Fruit fly (Drosophila melanogaster) whole organism, adult: ENCODE results near the gene drongo.

Experiments
- CG11617 ChIP-seq: fragments of 200-800 bp; sonication (Bioruptor generic); optimal IDR thresholded peaks from 2 replicates; lab custom pipeline; 2017; ENCODE audit warnings: mild to moderate bottlenecking, missing biosample characterization, missing genetic modification reagents, missing genetic modification characterization
- CG12768 ChIP-seq: fragments of 200-800 bp; sonication (Bioruptor generic); optimal IDR thresholded peaks from 2 replicates; lab custom pipeline; 2017; ENCODE audit warnings: missing biosample characterization, missing genetic modification characterization, mild to moderate bottlenecking, moderate library complexity, missing genetic modification reagents
- CG14711 ChIP-seq: fragments of 200-800 bp; sonication (Bioruptor generic); optimal IDR thresholded peaks from 2 replicates; lab custom pipeline; 2018; ENCODE audit warnings: missing biosample characterization, mild to moderate bottlenecking, missing genetic modification characterization, moderate library complexity
- CG1620 ChIP-seq: fragments of 200-800 bp; sonication (Bioruptor generic); optimal IDR thresholded peaks from 2 replicates; lab custom pipeline; 2016; ENCODE audit warnings: missing biosample characterization, missing genetic modification characterization
- CG33017 ChIP-seq: fragments of 200-800 bp; sonication (Bioruptor generic); optimal IDR thresholded peaks from 2 replicates; lab custom pipeline; 2018; ENCODE audit warnings: missing biosample characterization, mild to moderate bottlenecking, missing genetic modification characterization, moderate library complexity
- CG5204 ChIP-seq: fragments of 200-800 bp; sonication (Bioruptor generic); optimal IDR thresholded peaks from 2 replicates; lab custom pipeline; 2016; ENCODE audit warnings: missing biosample characterization, missing genetic modification characterization
- CG7045 ChIP-seq: fragments of 200-800 bp; sonication (Bioruptor generic); optimal IDR thresholded peaks from 2 replicates; lab custom pipeline; 2017; ENCODE audit warnings: missing biosample characterization, mild to moderate bottlenecking, missing genetic modification characterization
- CG7101 ChIP-seq: fragments of 200-800 bp; sonication (Bioruptor generic); optimal IDR thresholded peaks from 2 replicates; lab custom pipeline; 2018; ENCODE audit warnings: missing biosample characterization, mild to moderate bottlenecking, missing genetic modification characterization, moderate library complexity
- Clk ChIP-seq: fragments of 200-800 bp; sonication (Bioruptor generic); optimal IDR thresholded peaks from 2 replicates; lab custom pipeline; 2017; ENCODE audit warnings: missing biosample characterization, missing genetic modification characterization
- Crg-1 ChIP-seq: fragments of 200-800 bp; sonication (Bioruptor generic); optimal IDR thresholded peaks from 2 replicates; lab custom pipeline; 2016; ENCODE audit warnings: missing biosample characterization, missing genetic modification characterization
- Hr96 ChIP-seq: fragments of 200-800 bp; sonication (Bioruptor generic); optimal IDR thresholded peaks from 2 replicates; lab custom pipeline; 2016; ENCODE audit warnings: missing biosample characterization, missing genetic modification characterization
- Mnt ChIP-seq: fragments of 200-800 bp; sonication (Bioruptor generic); optimal IDR thresholded peaks from 2 replicates; lab custom pipeline; 2016; ENCODE audit warnings: missing biosample characterization, mild to moderate bottlenecking, missing genetic modification characterization
- bab1 ChIP-seq: fragments of 200-800 bp; sonication (Bioruptor generic); optimal IDR thresholded peaks from 3 replicates; lab custom pipeline; 2019; ENCODE audit warnings: missing biosample characterization, mild to moderate bottlenecking, missing genetic modification characterization, moderate library complexity
- cic ChIP-seq: fragments of 200-800 bp; sonication (Bioruptor generic); optimal IDR thresholded peaks from 2 replicates; lab custom pipeline; 2017; ENCODE audit warnings: missing biosample characterization, mild to moderate bottlenecking, missing genetic modification characterization, moderate library complexity
- cnc ChIP-seq, 2 experiments: fragments of >200 bp; optimal IDR thresholded peaks; 2 replicates each; lab custom pipeline; 2017
- kay ChIP-seq: fragments of 200-800 bp; sonication (Bioruptor generic); peaks from one replicate; lab custom pipeline; 2016; ENCODE audit warnings: missing biosample characterization, missing genetic modification characterization, borderline replicate concordance
- ovo ChIP-seq: fragments of 200-800 bp; sonication (Bioruptor generic); optimal IDR thresholded peaks from 2 replicates; lab custom pipeline; 2016; ENCODE audit warnings: missing biosample characterization, missing genetic modification characterization
- pad ChIP-seq: fragments of 200-800 bp; sonication (Bioruptor generic); optimal IDR thresholded peaks from 3 replicates; lab custom pipeline; 2017; ENCODE audit warnings: missing biosample characterization, missing genetic modification characterization, mild to moderate bottlenecking, moderate library complexity, missing genetic modification reagents
- tj ChIP-seq: fragments of 200-800 bp; sonication (Bioruptor generic); optimal IDR thresholded peaks from 3 replicates; lab custom pipeline; 2017; ENCODE audit warnings: missing biosample characterization, mild to moderate bottlenecking, missing genetic modification characterization, moderate library complexity
- toe ChIP-seq: fragments of 200-800 bp; sonication (Bioruptor generic); optimal IDR thresholded peaks from 2 replicates; lab custom pipeline; 2016; ENCODE audit warnings: missing biosample characterization, missing genetic modification characterization

drongo gene

DNA sequence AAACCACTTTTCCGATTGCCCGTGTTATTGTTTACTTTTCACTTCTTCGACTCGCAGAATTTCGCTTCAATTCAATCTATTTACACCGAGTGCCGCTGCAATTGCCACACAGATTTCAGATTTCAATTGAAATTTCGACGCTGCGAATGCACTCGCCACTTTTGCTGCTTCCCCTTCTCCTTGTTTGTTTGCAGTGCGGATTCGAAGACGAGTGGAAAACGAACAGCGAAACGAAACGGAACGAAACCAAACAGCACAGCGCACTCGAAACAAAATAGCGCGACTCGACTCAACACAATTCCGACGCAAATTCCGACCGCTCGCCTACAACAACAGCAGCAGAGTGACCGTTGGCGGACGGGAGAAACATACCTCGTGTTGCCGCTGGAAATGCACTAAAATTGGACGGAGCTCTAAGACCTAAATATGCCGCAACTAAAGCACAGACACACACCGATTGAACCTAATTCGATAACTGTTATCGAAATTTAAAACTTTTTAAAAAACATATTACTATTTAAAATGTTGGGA, at the start of gene drongo:
drongo (minus strand) TSS at position 345 of the 531 bp plus-strand sequence.
- TF ChIP-seq cic (peak; percentile 27), CG33017 (tag; lab: Kevin White, UChicago) (peak; percentile 26), CG7101 (tag; lab: Kevin White, UChicago) (peak; percentile 62), tj (peak; percentile 60), Clk (no peak), CG5204 (GFP tag; lab: Kevin White, UChicago) (no peak), Mnt (GFP tag; lab: Kevin White, UChicago) (peak; percentile 75), CG12768 (peak; percentile 23), CG1620 (GFP tag; lab: Kevin White, UChicago) (peak; percentile 55), Hr96 (GFP tag; lab: Kevin White, UChicago) (peak; percentile 16), CG11617 (GFP tag; lab: Kevin White, UChicago) (peak; percentile 14), bab1 (GFP tag; lab: Kevin White, UChicago) (peak; percentile 66), CG14711 (tag; lab: Kevin White, UChicago) (peak; percentile 60), ovo (no peak), CG7045 (GFP tag; lab: Kevin White, UChicago) (peak; percentile 2)

DNA sequence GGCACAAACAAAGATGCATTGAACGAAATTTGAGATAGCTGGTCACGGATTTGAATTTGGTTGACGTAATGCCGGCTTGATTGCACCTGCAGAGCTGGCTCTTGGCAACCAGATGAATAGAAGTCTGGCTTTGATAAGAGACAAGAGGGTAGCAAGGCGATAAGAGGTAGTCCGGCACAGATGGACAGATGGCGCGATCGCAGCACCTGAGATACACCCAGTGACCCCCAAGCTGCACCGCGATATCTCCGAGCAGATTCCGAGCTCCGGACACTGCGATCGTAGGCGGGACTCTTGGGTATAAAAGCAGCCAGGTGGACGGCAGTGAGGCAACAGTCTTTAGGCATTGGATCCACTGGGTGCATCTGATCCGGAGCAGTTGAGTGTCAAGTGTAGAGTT, 47.4 kb upstream of the drongo start, which contains the start of gene Lsp1beta:
Lsp1beta (plus strand) TSS at position 185 of the 400 bp plus-strand sequence.
- TF ChIP-seq tj, result no peak
- no peak for TF ChIP-seq CG33017 (tag; lab: Kevin White, UChicago)
- TF ChIP-seq ovo, result no peak
- no peak for TF ChIP-seq cic
- no peak for TF ChIP-seq kay (GFP tag; lab: Kevin White, UChicago)
- no peak for TF ChIP-seq toe (GFP tag; lab: Kevin White, UChicago)
- TF ChIP-seq Crg-1 (GFP tag; lab: Kevin White, UChicago), result no peak
- no peak for TF ChIP-seq CG11617 (GFP tag; lab: Kevin White, UChicago)
- no peak for TF ChIP-seq cnc (optimal IDR thresholded peaks at IDR 0.05; lab: Kevin White, UChicago)

DNA sequence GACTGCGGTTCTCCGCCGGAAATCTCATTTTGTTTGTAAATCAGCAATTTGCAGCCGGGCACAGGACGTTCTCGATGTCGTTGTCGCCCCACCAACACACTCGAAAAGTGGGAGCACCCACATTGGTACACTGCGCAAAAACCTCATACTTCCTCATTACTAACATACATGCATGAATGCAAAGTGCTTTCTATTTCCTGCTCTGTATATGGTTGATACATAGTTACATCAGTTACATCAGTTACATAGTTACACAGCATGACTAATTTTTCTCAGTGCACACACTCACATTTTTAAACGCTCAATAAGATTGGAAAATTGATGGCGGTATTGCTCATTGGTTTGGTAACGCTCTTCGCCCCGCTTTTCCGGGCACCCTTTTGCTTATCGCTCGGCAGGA, 46.3 kb upstream of the drongo start:
- TF ChIP-seq CG33017 (tag; lab: Kevin White, UChicago) (no peak), kay (GFP tag; lab: Kevin White, UChicago) (no peak), CG7101 (tag; lab: Kevin White, UChicago) (no peak), toe (GFP tag; lab: Kevin White, UChicago) (no peak), Hr96 (GFP tag; lab: Kevin White, UChicago) (no peak), CG12768 (no peak), Mnt (GFP tag; lab: Kevin White, UChicago) (no peak), bab1 (GFP tag; lab: Kevin White, UChicago) (no peak), pad (no peak), cnc (optimal IDR thresholded peaks at IDR 0.05; lab: Kevin White, UChicago) (no peak), tj (no peak), Crg-1 (GFP tag; lab: Kevin White, UChicago) (no peak), CG7045 (GFP tag; lab: Kevin White, UChicago) (no peak)

dm6 chr2L:895448-895847, 44.6 kb upstream of the drongo start:
- TF ChIP-seq CG14711 (tag; lab: Kevin White, UChicago) (no peak), toe (GFP tag; lab: Kevin White, UChicago) (no peak), CG7045 (GFP tag; lab: Kevin White, UChicago) (no peak), Clk (no peak), Mnt (GFP tag; lab: Kevin White, UChicago) (no peak), Hr96 (GFP tag; lab: Kevin White, UChicago) (no peak), CG1620 (GFP tag; lab: Kevin White, UChicago) (no peak), CG12768 (no peak), Crg-1 (GFP tag; lab: Kevin White, UChicago) (no peak), cic (no peak), CG33017 (tag; lab: Kevin White, UChicago) (no peak), cnc (optimal IDR thresholded peaks at IDR 0.05; lab: Kevin White, UChicago) (no peak), CG7101 (tag; lab: Kevin White, UChicago) (no peak), ovo (no peak), CG11617 (GFP tag; lab: Kevin White, UChicago) (no peak), bab1 (GFP tag; lab: Kevin White, UChicago) (no peak), kay (GFP tag; lab: Kevin White, UChicago) (no peak)

DNA sequence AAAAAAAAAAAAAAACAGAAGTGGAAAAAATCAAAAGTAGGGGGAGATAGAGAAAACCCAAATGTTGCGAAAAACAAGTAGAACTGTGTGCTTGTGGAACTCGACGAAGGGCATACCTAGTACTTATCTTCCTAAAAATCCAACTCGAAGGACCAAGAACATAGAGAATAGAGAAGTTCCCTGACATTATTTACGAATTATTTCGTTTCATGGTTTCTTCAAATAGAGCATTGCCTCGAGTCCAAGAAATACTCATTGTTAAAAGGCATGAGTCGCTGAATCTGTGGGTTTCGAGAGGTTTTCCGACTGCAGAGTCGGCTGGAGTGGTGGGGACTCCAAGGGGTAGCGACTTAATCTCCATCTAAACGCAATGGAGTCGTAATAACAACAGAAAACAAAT, 42.3 kb upstream of the drongo start:
- TF ChIP-seq CG33017 (tag; lab: Kevin White, UChicago), result no peak
- TF ChIP-seq CG11617 (GFP tag; lab: Kevin White, UChicago), result no peak
- no peak for TF ChIP-seq CG12768
- TF ChIP-seq CG1620 (GFP tag; lab: Kevin White, UChicago), result no peak
- TF ChIP-seq tj, result no peak
- TF ChIP-seq CG5204 (GFP tag; lab: Kevin White, UChicago), result no peak
- TF ChIP-seq kay (GFP tag; lab: Kevin White, UChicago), result no peak
- no peak for TF ChIP-seq CG7101 (tag; lab: Kevin White, UChicago)
- no peak for TF ChIP-seq toe (GFP tag; lab: Kevin White, UChicago)
- TF ChIP-seq pad, result no peak
- TF ChIP-seq cic, result no peak
- no peak for TF ChIP-seq CG7045 (GFP tag; lab: Kevin White, UChicago)
- no peak for TF ChIP-seq Clk
- TF ChIP-seq Mnt (GFP tag; lab: Kevin White, UChicago), result no peak
- TF ChIP-seq bab1 (GFP tag; lab: Kevin White, UChicago), result no peak
- TF ChIP-seq cnc (optimal IDR thresholded peaks at IDR 0.05; lab: Kevin White, UChicago), result no peak
- TF ChIP-seq ovo, result no peak
- no peak for TF ChIP-seq Hr96 (GFP tag; lab: Kevin White, UChicago)

DNA sequence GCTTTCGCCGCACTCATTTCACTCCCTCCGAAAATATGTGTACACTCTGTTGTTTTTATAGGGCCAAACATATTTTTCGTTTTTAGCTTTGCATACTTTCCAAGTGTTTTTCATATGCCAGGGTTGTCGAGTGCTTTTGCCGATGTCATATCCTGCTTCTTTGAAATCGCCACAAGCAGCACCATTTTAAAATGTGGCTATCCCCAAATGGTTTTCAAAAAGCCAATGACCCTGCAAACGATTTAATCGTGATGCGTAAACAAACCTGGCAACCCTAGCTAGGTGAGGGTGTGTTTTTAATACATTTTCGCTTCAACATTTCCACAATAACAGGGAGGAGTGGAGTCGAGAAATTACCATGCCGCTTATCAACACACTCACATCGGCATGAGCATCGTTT, 41.6 kb upstream of the drongo start:
- TF ChIP-seq CG1620 (GFP tag; lab: Kevin White, UChicago) (no peak), toe (GFP tag; lab: Kevin White, UChicago) (no peak), pad (no peak), cnc (optimal IDR thresholded peaks at IDR 0.05; lab: Kevin White, UChicago) (no peak), CG14711 (tag; lab: Kevin White, UChicago) (no peak), CG11617 (GFP tag; lab: Kevin White, UChicago) (no peak), Mnt (GFP tag; lab: Kevin White, UChicago) (no peak), cic (no peak), Clk (no peak), CG33017 (tag; lab: Kevin White, UChicago) (no peak), CG5204 (GFP tag; lab: Kevin White, UChicago) (no peak), CG7045 (GFP tag; lab: Kevin White, UChicago) (no peak), bab1 (GFP tag; lab: Kevin White, UChicago) (no peak), tj (no peak), Hr96 (GFP tag; lab: Kevin White, UChicago) (no peak), CG7101 (tag; lab: Kevin White, UChicago) (no peak), kay (GFP tag; lab: Kevin White, UChicago) (no peak)
